Fruit fly (Drosophila melanogaster) whole organism, prepupa: ENCODE data around the gene CG33648.

Source experiments
- Smox ChIP-seq: fragments of 200-800 bp; sonication (Bioruptor generic); optimal IDR thresholded peaks from 3 replicates; lab custom pipeline; 2016; ENCODE audit warnings: missing biosample characterization, missing genetic modification characterization
- Sox14 ChIP-seq: fragments of 200-800 bp; sonication (Bioruptor generic); optimal IDR thresholded peaks from 3 replicates; lab custom pipeline; 2016; ENCODE audit warnings: missing biosample characterization, missing genetic modification characterization

- peak; percentile 75 for TF ChIP-seq Sox14 (GFP tag; lab: Kevin White, UChicago)
- peak; percentile 87 for TF ChIP-seq Smox (GFP tag; lab: Kevin White, UChicago)
Measured at dm6 chr2L:14573216-14573909, 49.3 kb downstream of the CG33648 start.
